Worm (Caenorhabditis elegans): ENCODE data around the gene gmeb-1.

gmeb-1 gene

ce11 chrII:19238-19637 is at the start of gene gmeb-1:
gmeb-1 (plus strand) TSS chrII:19538.
- no peak for TF ChIP-seq nhr-23 (tag; optimal IDR thresholded peaks at IDR 0.05)
- TF ChIP-seq fos-1 (tag; optimal IDR thresholded peaks at IDR 0.05): no peak
- TF ChIP-seq jun-1 (tag; optimal IDR thresholded peaks at IDR 0.05): no peak
- no peak for TF ChIP-seq daf-12 (tag; optimal IDR thresholded peaks at IDR 0.05)
- TF ChIP-seq fkh-2 (tag; optimal IDR thresholded peaks at IDR 0.05): no peak
- TF ChIP-seq ama-1 (optimal IDR thresholded peaks at IDR 0.05): no peak
- TF ChIP-seq aly-2 (tag; optimal IDR thresholded peaks at IDR 0.05): no peak
- TF ChIP-seq sea-2 (GFP tag; optimal IDR thresholded peaks at IDR 0.05): no peak

DNA sequence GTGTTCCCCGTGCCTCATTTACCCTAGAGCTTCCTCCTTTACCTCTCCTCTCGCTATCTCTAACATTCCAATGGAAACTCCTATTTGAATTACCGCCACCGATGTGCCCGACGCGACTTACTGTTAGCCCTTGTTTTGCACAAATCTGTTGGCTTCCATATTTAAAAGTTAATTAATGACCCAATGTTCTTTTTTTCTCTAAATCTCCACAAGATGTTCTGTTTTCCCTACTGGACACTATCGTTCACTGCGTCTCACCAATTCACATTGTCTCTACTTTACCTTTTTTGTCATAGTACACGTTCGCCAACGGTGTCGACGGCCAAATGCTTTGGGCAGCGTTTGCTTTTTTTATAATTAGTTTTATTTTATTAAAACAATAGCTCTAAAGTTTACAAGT is 18.8 kb upstream of the gmeb-1 start:
- TF ChIP-seq fkh-10 (GFP tag; optimal IDR thresholded peaks at IDR 0.05): no peak
- TF ChIP-seq ama-1 (optimal IDR thresholded peaks at IDR 0.05): no peak
- no peak for TF ChIP-seq nhr-23 (tag; optimal IDR thresholded peaks at IDR 0.05)

- TF ChIP-seq hmg-11 (tag; optimal IDR thresholded peaks at IDR 0.05): peak; percentile 9
- TF ChIP-seq ceh-28 (tag; optimal IDR thresholded peaks at IDR 0.05): peak; percentile 5
- no peak for TF ChIP-seq ama-1 (optimal IDR thresholded peaks at IDR 0.05)
- TF ChIP-seq nhr-12 (tag; optimal IDR thresholded peaks at IDR 0.05): no peak
- TF ChIP-seq skn-1 (tag; optimal IDR thresholded peaks at IDR 0.05): no peak
- TF ChIP-seq lin-39 (tag; optimal IDR thresholded peaks at IDR 0.05): peak; percentile 56
- TF ChIP-seq nfya-1 (tag; optimal IDR thresholded peaks at IDR 0.05; ENCODE audit: insufficient read depth): peak; percentile 59
- TF ChIP-seq nhr-11 (tag; optimal IDR thresholded peaks at IDR 0.05): no peak
- TF ChIP-seq snpc-4 (tag; optimal IDR thresholded peaks at IDR 0.05): no peak
- peak; percentile 43 for TF ChIP-seq egl-5 (tag; optimal IDR thresholded peaks at IDR 0.05)
- TF ChIP-seq nhr-77 (tag; optimal IDR thresholded peaks at IDR 0.05): no peak
These were observed 17.9 kb upstream of the gmeb-1 start, which contains the start of gene 2L52.1 for ce11 chrII:1334-1898. 2L52.1 (plus strand) TSS chrII:1848.

DNA sequence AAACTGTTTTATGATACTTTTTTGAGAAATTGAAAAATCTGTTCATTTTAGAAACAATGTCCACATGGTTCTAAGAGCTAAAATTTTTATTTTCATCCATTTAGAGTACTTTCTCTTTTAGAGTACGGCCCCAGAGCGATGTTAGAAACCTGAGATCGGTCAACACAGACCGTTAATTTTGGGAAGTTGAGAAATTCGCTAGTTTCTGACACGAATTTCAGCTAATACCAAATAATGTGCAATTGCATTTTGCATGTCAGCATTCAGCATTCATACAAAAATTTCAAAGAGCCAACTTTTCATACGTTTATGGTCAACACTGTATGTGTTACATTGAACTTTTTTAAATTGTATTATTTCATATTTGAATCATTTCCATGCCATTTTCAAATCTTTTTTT is 14.5 kb upstream of the gmeb-1 start:
- no peak for TF ChIP-seq eor-1 (tag; optimal IDR thresholded peaks at IDR 0.05)
- no peak for TF ChIP-seq sea-2 (GFP tag; optimal IDR thresholded peaks at IDR 0.05)
- no peak for TF ChIP-seq nhr-77 (tag; optimal IDR thresholded peaks at IDR 0.05)
- no peak for TF ChIP-seq fkh-2 (tag; optimal IDR thresholded peaks at IDR 0.05)
- no peak for TF ChIP-seq ceh-16 (tag; optimal IDR thresholded peaks at IDR 0.05)
- no peak for TF ChIP-seq fos-1 (tag; optimal IDR thresholded peaks at IDR 0.05)
- TF ChIP-seq hmg-11 (tag; optimal IDR thresholded peaks at IDR 0.05): no peak
- no peak for TF ChIP-seq nhr-12 (tag; optimal IDR thresholded peaks at IDR 0.05)
- no peak for TF ChIP-seq ztf-4 (tag; optimal IDR thresholded peaks at IDR 0.05)
- TF ChIP-seq lin-39 (tag; optimal IDR thresholded peaks at IDR 0.05): no peak
- no peak for TF ChIP-seq zag-1 (tag; optimal IDR thresholded peaks at IDR 0.05)
- TF ChIP-seq aly-2 (tag; optimal IDR thresholded peaks at IDR 0.05): no peak
- TF ChIP-seq daf-12 (tag; optimal IDR thresholded peaks at IDR 0.05): no peak
- no peak for TF ChIP-seq ama-1 (optimal IDR thresholded peaks at IDR 0.05)
- no peak for TF ChIP-seq egl-27 (tag; optimal IDR thresholded peaks at IDR 0.05)
- no peak for TF ChIP-seq elt-3 (tag; optimal IDR thresholded peaks at IDR 0.05)

DNA sequence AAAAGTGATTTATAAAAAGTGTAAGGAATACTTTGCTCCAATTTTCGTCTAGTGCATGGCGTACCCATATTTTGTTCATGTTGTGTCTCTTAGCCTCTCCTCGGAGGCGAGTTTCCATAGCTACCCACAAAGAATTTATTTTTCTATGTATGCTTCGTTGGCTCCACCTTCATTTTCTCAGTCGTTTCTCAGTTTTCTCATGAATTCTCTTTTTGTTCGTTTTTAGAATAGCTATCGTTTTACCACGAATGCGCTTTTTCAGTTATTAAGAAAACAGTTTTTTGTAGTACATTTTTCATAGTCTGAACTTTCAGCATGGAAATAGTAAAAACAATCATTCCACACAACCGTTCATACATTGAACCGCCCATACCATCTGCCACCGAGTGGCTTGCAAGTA is 13.0 kb upstream of the gmeb-1 start, which contains the start of gene osta-1:
Gene osta-1, plus strand, starts transcription at position 309 of the 400 bp plus-strand sequence.
- TF ChIP-seq nhr-25 (tag; optimal IDR thresholded peaks at IDR 0.05) (no peak), nhr-11 (tag; optimal IDR thresholded peaks at IDR 0.05) (peak; percentile 75)

DNA sequence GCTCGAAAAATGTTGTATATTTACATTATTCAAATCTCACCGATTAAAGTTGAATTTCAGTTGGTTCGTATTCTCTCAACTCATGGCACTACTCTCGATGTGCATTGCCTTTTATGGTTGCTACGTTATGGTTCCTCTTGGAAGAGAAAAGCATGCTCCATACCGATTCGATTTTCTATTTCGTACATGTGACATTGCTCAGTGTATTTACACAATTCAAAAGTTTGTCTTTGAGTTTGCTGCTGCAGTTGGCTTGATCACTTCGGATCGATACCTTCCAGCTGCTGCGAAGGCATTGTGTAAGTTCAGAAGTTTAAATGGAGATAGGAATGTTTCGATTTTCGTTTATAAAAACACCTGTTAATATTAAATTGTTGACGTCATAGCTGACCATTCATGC is 11.1 kb upstream of the gmeb-1 start:
- TF ChIP-seq ceh-16 (tag; optimal IDR thresholded peaks at IDR 0.05) (no peak), jun-1 (tag; optimal IDR thresholded peaks at IDR 0.05) (no peak), skn-1 (tag; optimal IDR thresholded peaks at IDR 0.05) (no peak), nhr-76 (tag; optimal IDR thresholded peaks at IDR 0.05) (no peak), mml-1 (tag; optimal IDR thresholded peaks at IDR 0.05) (no peak), aly-2 (tag; optimal IDR thresholded peaks at IDR 0.05) (no peak), nhr-25 (tag; optimal IDR thresholded peaks at IDR 0.05) (no peak), mdl-1 (tag; optimal IDR thresholded peaks at IDR 0.05) (no peak), ceh-28 (tag; optimal IDR thresholded peaks at IDR 0.05) (no peak), unc-62 (GFP tag; optimal IDR thresholded peaks at IDR 0.05) (no peak), nhr-12 (tag; optimal IDR thresholded peaks at IDR 0.05) (no peak), elt-2 (tag; optimal IDR thresholded peaks at IDR 0.05) (no peak), eor-1 (tag; optimal IDR thresholded peaks at IDR 0.05) (no peak), R02D3.7 (tag; optimal IDR thresholded peaks at IDR 0.05) (no peak), nhr-11 (tag; optimal IDR thresholded peaks at IDR 0.05) (no peak), elt-1 (tag; optimal IDR thresholded peaks at IDR 0.05) (no peak), ceh-9 (tag; optimal IDR thresholded peaks at IDR 0.05) (no peak), lin-15B (tag; optimal IDR thresholded peaks at IDR 0.05) (no peak), sea-2 (GFP tag; optimal IDR thresholded peaks at IDR 0.05) (no peak), ztf-4 (tag; optimal IDR thresholded peaks at IDR 0.05) (no peak)

Data from whole organism, L3 larva.